Worm (Caenorhabditis elegans): Measurements from ENCODE around the gene T10G3.1.

DNA sequence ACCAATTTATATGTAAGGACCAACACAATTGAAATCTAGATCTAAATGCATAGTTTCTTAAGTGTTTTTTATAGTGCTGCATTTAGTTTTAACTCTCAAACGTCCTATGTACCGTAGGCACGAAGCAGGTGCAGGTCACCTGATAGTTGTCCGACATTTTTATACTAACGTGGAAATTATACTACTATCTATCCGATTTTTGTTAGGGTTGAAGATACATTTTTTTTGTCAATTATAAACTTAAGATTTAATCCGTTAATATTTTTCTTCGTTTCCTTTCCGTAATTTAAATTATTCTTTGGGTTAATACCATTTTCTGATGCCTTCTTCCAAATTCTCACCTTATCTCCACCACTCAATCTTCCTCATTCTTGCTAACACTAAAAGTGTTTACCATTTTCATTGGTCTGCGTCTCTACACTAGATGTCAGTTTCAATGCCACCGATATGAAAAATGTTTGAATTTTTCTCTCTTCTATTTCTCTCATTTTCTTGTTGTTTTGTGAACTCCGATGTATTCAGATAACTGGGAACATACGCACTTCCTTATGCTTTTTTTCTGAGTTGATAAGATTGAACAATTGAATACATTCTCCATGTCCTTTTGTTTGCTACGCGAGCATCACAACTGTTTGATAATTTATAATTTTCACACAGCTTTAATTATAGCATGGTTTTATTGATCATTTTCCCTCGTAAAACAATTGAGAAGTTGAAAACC lies 28.1 kb downstream of the T10G3.1 start, which contains the start of gene Y2H9A.4:
- no peak for TF ChIP-seq cog-1 (tag; optimal IDR thresholded peaks at IDR 0.05)
- TF ChIP-seq tab-1 (GFP tag; IDR thresholded peaks at IDR 0.05), result no peak
- TF ChIP-seq klf-2 (GFP tag; conservative IDR thresholded peaks at IDR 0.05), result no peak
- TF ChIP-seq ref-1 (GFP tag; conservative IDR thresholded peaks at IDR 0.05), result no peak
- TF ChIP-seq T22C8.4 (GFP tag; IDR thresholded peaks at IDR 0.05), result no peak
- no peak for TF ChIP-seq flt-1 (GFP tag; IDR thresholded peaks at IDR 0.05)

Measured in whole organism, midembryonic.